Fruit fly (Drosophila melanogaster) whole organism, adult: ENCODE measurements around the gene chrb.

Experiments
- CG1620 ChIP-seq: fragments of 200-800 bp; sonication (Bioruptor generic); optimal IDR thresholded peaks from 2 replicates; lab custom pipeline; 2016; ENCODE audit warnings: missing biosample characterization, missing genetic modification characterization
- CG7101 ChIP-seq: fragments of 200-800 bp; sonication (Bioruptor generic); optimal IDR thresholded peaks from 2 replicates; lab custom pipeline; 2018; ENCODE audit warnings: missing biosample characterization, mild to moderate bottlenecking, missing genetic modification characterization, moderate library complexity
- Crg-1 ChIP-seq: fragments of 200-800 bp; sonication (Bioruptor generic); optimal IDR thresholded peaks from 2 replicates; lab custom pipeline; 2016; ENCODE audit warnings: missing biosample characterization, missing genetic modification characterization
- kay ChIP-seq: fragments of 200-800 bp; sonication (Bioruptor generic); peaks from one replicate; lab custom pipeline; 2016; ENCODE audit warnings: missing biosample characterization, missing genetic modification characterization, borderline replicate concordance
- pad ChIP-seq: fragments of 200-800 bp; sonication (Bioruptor generic); optimal IDR thresholded peaks from 3 replicates; lab custom pipeline; 2017; ENCODE audit warnings: missing biosample characterization, missing genetic modification characterization, mild to moderate bottlenecking, moderate library complexity, missing genetic modification reagents
- tj ChIP-seq: fragments of 200-800 bp; sonication (Bioruptor generic); optimal IDR thresholded peaks from 3 replicates; lab custom pipeline; 2017; ENCODE audit warnings: missing biosample characterization, mild to moderate bottlenecking, missing genetic modification characterization, moderate library complexity

- TF ChIP-seq tj (no peak), Crg-1 (GFP tag; lab: Kevin White, UChicago) (peak; percentile 39), CG1620 (GFP tag; lab: Kevin White, UChicago) (no peak), kay (GFP tag; lab: Kevin White, UChicago) (no peak), CG7101 (tag; lab: Kevin White, UChicago) (peak; percentile 37), pad (no peak)
Measured at dm6 chr3L:11528397-11528923, 41.1 kb downstream of the chrb start.
